Worm (Caenorhabditis elegans): ENCODE results near the gene fbxa-136.

fbxa-136 gene

ce11 chrV:17558946-17559345, 38.1 kb downstream of the fbxa-136 start, which contains the start of gene fbxa-172:
Gene fbxa-172, plus strand, starts transcription at chrV:17559246.
- TF ChIP-seq med-1 (GFP tag; optimal IDR thresholded peaks at IDR 0.05; ENCODE audit: insufficient read depth) (no peak), ztf-29 (GFP tag; IDR thresholded peaks at IDR 0.05) (no peak), ztf-23 (GFP tag; IDR thresholded peaks at IDR 0.05) (no peak), cog-1 (tag; optimal IDR thresholded peaks at IDR 0.05) (no peak), tab-1 (GFP tag; IDR thresholded peaks at IDR 0.05) (no peak), klf-2 (GFP tag; conservative IDR thresholded peaks at IDR 0.05) (no peak), flt-1 (GFP tag; IDR thresholded peaks at IDR 0.05) (no peak), T22C8.4 (GFP tag; IDR thresholded peaks at IDR 0.05) (no peak), ref-1 (GFP tag; conservative IDR thresholded peaks at IDR 0.05) (no peak)

DNA sequence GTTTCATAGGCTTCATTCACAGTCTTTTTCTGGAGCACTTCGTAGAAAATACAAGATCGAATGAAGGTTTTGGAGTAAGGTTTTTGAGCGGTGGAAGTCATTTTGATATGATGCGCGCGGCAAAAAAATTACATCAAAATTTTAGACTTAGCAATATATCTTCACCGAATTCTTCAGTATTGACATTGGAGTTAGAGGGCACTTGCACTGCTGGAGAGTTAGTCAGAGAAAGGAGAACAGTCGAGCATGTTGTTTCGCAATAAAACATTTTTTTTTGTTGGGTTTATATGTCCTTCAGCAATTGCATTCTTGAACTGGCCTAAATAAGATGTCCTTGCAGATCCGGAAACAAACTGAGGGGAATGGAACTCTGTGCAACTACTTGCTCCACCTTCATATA, 45.1 kb downstream of the fbxa-136 start, which contains the start of gene fbxa-171:
Gene fbxa-171 (minus strand): TSS at position 101 of the 400 bp plus-strand sequence.
- TF ChIP-seq klf-2 (GFP tag; conservative IDR thresholded peaks at IDR 0.05) = no peak
- TF ChIP-seq cog-1 (tag; optimal IDR thresholded peaks at IDR 0.05) = no peak
- no peak for TF ChIP-seq ref-1 (GFP tag; conservative IDR thresholded peaks at IDR 0.05)

- TF ChIP-seq T22C8.4 (GFP tag; IDR thresholded peaks at IDR 0.05) (no peak), ref-1 (GFP tag; conservative IDR thresholded peaks at IDR 0.05) (no peak), tab-1 (GFP tag; IDR thresholded peaks at IDR 0.05) (no peak), ztf-23 (GFP tag; IDR thresholded peaks at IDR 0.05) (no peak), cog-1 (tag; optimal IDR thresholded peaks at IDR 0.05) (no peak), ztf-29 (GFP tag; IDR thresholded peaks at IDR 0.05) (no peak)
Measured at ce11 chrV:17566850-17567249, 46.0 kb downstream of the fbxa-136 start, which contains the start of gene C38D9.2. Gene C38D9.2, plus strand, starts transcription at chrV:17567150.

Measured in whole organism, midembryonic.